Fruit fly (Drosophila melanogaster) whole organism, embryonic: ENCODE results near the gene Rab35.

ENCODE experiments used
- Asciz ChIP-seq: fragments of 200-800 bp; sonication (Bioruptor generic); optimal IDR thresholded peaks from 2 replicates; lab custom pipeline; 2017; ENCODE audit warnings: missing biosample characterization, mild to moderate bottlenecking, missing genetic modification characterization, missing genetic modification reagents
- CG10209 ChIP-seq: fragments of 200-800 bp; sonication (Bioruptor generic); optimal IDR thresholded peaks from 3 replicates; lab custom pipeline; 2017; ENCODE audit warnings: missing biosample characterization, mild to moderate bottlenecking, missing genetic modification characterization, missing genetic modification reagents
- CG1024 ChIP-seq: fragments of 200-800 bp; sonication (Bioruptor generic); IDR thresholded peaks from 2 replicates; pipeline ENCODE4 v1.3.6; 2022; ENCODE audit warnings: missing biosample characterization, missing genetic modification characterization
- CG10654 ChIP-seq: fragments of 200-800 bp; sonication (Bioruptor generic); optimal IDR thresholded peaks from 2 replicates; lab custom pipeline; 2016; ENCODE audit warnings: missing biosample characterization, missing genetic modification characterization
- CG11093 ChIP-seq: fragments of 200-800 bp; sonication (Bioruptor generic); IDR thresholded peaks from 3 replicates; pipeline ENCODE4 v1.3.6; 2022; ENCODE audit warnings: missing biosample characterization, missing genetic modification characterization
- CG11398 ChIP-seq: fragments of 200-800 bp; sonication (Bioruptor generic); optimal IDR thresholded peaks from 2 replicates; lab custom pipeline; 2016; ENCODE audit warnings: missing biosample characterization, missing genetic modification characterization
- CG11456 ChIP-seq: fragments of 200-800 bp; sonication (Bioruptor generic); IDR thresholded peaks from 3 replicates; pipeline ENCODE4 v1.3.6; 2022; ENCODE audit warnings: missing biosample characterization, missing genetic modification characterization
- CG12104 ChIP-seq: fragments of 200-800 bp; sonication (Bioruptor generic); optimal IDR thresholded peaks from 3 replicates; lab custom pipeline; 2016; ENCODE audit warnings: missing biosample characterization, missing genetic modification characterization
- CG12236 ChIP-seq: fragments of 200-800 bp; sonication (Bioruptor generic); optimal IDR thresholded peaks from 2 replicates; lab custom pipeline; 2016; ENCODE audit warnings: missing biosample characterization, missing genetic modification characterization
- CG13123 ChIP-seq: fragments of 200-800 bp; sonication (Bioruptor generic); optimal IDR thresholded peaks from 2 replicates; lab custom pipeline; 2016; ENCODE audit warnings: missing biosample characterization, missing genetic modification characterization
- CG14965 ChIP-seq: fragments of 200-800 bp; sonication (Bioruptor generic); optimal IDR thresholded peaks from 2 replicates; lab custom pipeline; 2016; ENCODE audit warnings: missing biosample characterization, missing genetic modification characterization, borderline replicate concordance
- CG15011 ChIP-seq: fragments of 200-800 bp; sonication (Bioruptor generic); optimal IDR thresholded peaks from 3 replicates; lab custom pipeline; 2018; ENCODE audit warnings: missing biosample characterization, mild to moderate bottlenecking, missing genetic modification characterization
- CG2202 ChIP-seq: fragments of 200-800 bp; sonication (Bioruptor generic); optimal IDR thresholded peaks from 2 replicates; lab custom pipeline; 2018; ENCODE audit warnings: missing biosample characterization, mild to moderate bottlenecking, missing genetic modification characterization
- CG2712 ChIP-seq: fragments of 200-800 bp; optimal IDR thresholded peaks from 3 replicates; lab custom pipeline; 2019; ENCODE audit warnings: missing biosample characterization, mild to moderate bottlenecking, missing genetic modification characterization, moderate library complexity
- CG33213 ChIP-seq: fragments of 200-800 bp; sonication (Bioruptor generic); optimal IDR thresholded peaks from 3 replicates; lab custom pipeline; 2016; ENCODE audit warnings: missing biosample characterization, missing genetic modification characterization
- CG4328 ChIP-seq: fragments of 200-800 bp; sonication (Bioruptor generic); optimal IDR thresholded peaks from 3 replicates; lab custom pipeline; 2017; ENCODE audit warnings: missing biosample characterization, missing genetic modification reagents, missing genetic modification characterization
- CG43689 ChIP-seq: fragments of 200-800 bp; sonication (Bioruptor generic); IDR thresholded peaks from 2 replicates; pipeline ENCODE4 v1.3.6; 2022; ENCODE audit warnings: missing biosample characterization, missing genetic modification characterization
- CG5245 ChIP-seq: fragments of 200-800 bp; sonication (Bioruptor generic); optimal IDR thresholded peaks from 3 replicates; lab custom pipeline; 2016; ENCODE audit warnings: missing biosample characterization, missing genetic modification characterization
- CG6854 ChIP-seq: fragments of 200-800 bp; sonication (Bioruptor generic); optimal IDR thresholded peaks from 3 replicates; lab custom pipeline; 2017; ENCODE audit warnings: missing biosample characterization, mild to moderate bottlenecking, missing genetic modification characterization
- CG8290 ChIP-seq, 3 experiments: fragments of 200-800 bp; sonication (Bioruptor generic); optimal IDR thresholded peaks; 2 replicates each; lab custom pipeline; 2016 to 2019; ENCODE audit warnings: missing biosample characterization in 3 of 3, missing genetic modification characterization in 3 of 3, mild to moderate bottlenecking in 2 of 3, moderate library complexity in 1 of 3
- CG8924 ChIP-seq: fragments of 200-800 bp; optimal IDR thresholded peaks from 3 replicates; lab custom pipeline; 2019; ENCODE audit warnings: missing biosample characterization, mild to moderate bottlenecking, missing genetic modification characterization, moderate library complexity
- CG9609 ChIP-seq: fragments of 200-800 bp; sonication (Bioruptor generic); optimal IDR thresholded peaks from 3 replicates; lab custom pipeline; 2016; ENCODE audit warnings: missing biosample characterization, missing genetic modification characterization
- CG9797 ChIP-seq: fragments of 200-800 bp; sonication (Bioruptor generic); optimal IDR thresholded peaks from 3 replicates; lab custom pipeline; 2018; ENCODE audit warnings: missing biosample characterization, mild to moderate bottlenecking, missing genetic modification characterization
- CG9932 ChIP-seq: fragments of 200-800 bp; sonication (Bioruptor generic); IDR thresholded peaks from 2 replicates; pipeline ENCODE4 v1.3.6; 2022; ENCODE audit warnings: missing biosample characterization, missing genetic modification characterization
- Camta ChIP-seq: fragments of 200-800 bp; sonication (Bioruptor generic); optimal IDR thresholded peaks from 2 replicates; lab custom pipeline; 2016; ENCODE audit warnings: missing biosample characterization, missing genetic modification characterization
- Deaf1 ChIP-seq: fragments of 200-800 bp; optimal IDR thresholded peaks from 3 replicates; lab custom pipeline; 2019; ENCODE audit warnings: missing biosample characterization, mild to moderate bottlenecking, missing genetic modification characterization, moderate library complexity
- H15 ChIP-seq: fragments of 200-800 bp; sonication (Bioruptor generic); IDR thresholded peaks from 3 replicates; pipeline ENCODE4 v1.3.6; 2022; ENCODE audit warnings: missing biosample characterization, missing genetic modification characterization
- Hr39 ChIP-seq: fragments of >200 bp; optimal IDR thresholded peaks from 2 replicates; lab custom pipeline; 2017
- Mes4 ChIP-seq: fragments of 200-800 bp; sonication (Bioruptor generic); optimal IDR thresholded peaks from 2 replicates; lab custom pipeline; 2016; ENCODE audit warnings: missing biosample characterization, missing genetic modification characterization
- Oaz ChIP-seq: fragments of 200-800 bp; sonication (Bioruptor generic); IDR thresholded peaks from 2 replicates; pipeline ENCODE4 v1.3.6; 2022; ENCODE audit warnings: missing biosample characterization, missing genetic modification characterization
- Oli ChIP-seq: fragments of 200-800 bp; sonication (Bioruptor generic); optimal IDR thresholded peaks from 2 replicates; lab custom pipeline; 2018; ENCODE audit warnings: missing biosample characterization, mild to moderate bottlenecking, missing genetic modification characterization, moderate library complexity
- Sox102F ChIP-seq: fragments of 200-800 bp; sonication (Bioruptor generic); optimal IDR thresholded peaks from 2 replicates; lab custom pipeline; 2018; ENCODE audit warnings: missing biosample characterization, mild to moderate bottlenecking, missing genetic modification characterization, moderate library complexity
- Trl ChIP-seq, 3 experiments: fragments of >200 bp in 2 of 3; fragments of 200-800 bp in 1 of 3; sonication (Bioruptor generic) in 1 of 3; optimal IDR thresholded peaks; 2 replicates in 1 of 3; 3 replicates in 2 of 3; lab custom pipeline; 2016 to 2017; ENCODE audit warnings: missing biosample characterization in 1 of 3, missing genetic modification characterization in 1 of 3
- bcd ChIP-seq: fragments of 200-800 bp; sonication (Bioruptor generic); optimal IDR thresholded peaks from 2 replicates; lab custom pipeline; 2017; ENCODE audit warnings: missing biosample characterization, mild to moderate bottlenecking, missing genetic modification characterization
- bigmax ChIP-seq: fragments of 200-800 bp; sonication (Bioruptor generic); optimal IDR thresholded peaks from 2 replicates; lab custom pipeline; 2018; ENCODE audit warnings: missing biosample characterization, mild to moderate bottlenecking, missing genetic modification characterization
- chn ChIP-seq: fragments of 200-800 bp; sonication (Bioruptor generic); optimal IDR thresholded peaks from 2 replicates; lab custom pipeline; 2016; ENCODE audit warnings: missing biosample characterization, missing genetic modification characterization
- croc ChIP-seq: fragments of 200-800 bp; sonication (Bioruptor generic); conservative IDR thresholded peaks from 3 replicates; pipeline ENCODE4 v1.3.6; 2022; ENCODE audit warnings: missing biosample characterization, missing genetic modification characterization
- crol ChIP-seq: fragments of 200-800 bp; sonication (Bioruptor generic); IDR thresholded peaks from 2 replicates; pipeline ENCODE4 v1.3.6; 2022; ENCODE audit warnings: missing biosample characterization, missing genetic modification characterization
- dpn ChIP-seq, 2 experiments: fragments of 200-800 bp; sonication (Bioruptor generic); optimal IDR thresholded peaks; 3 replicates each; lab custom pipeline; 2016; ENCODE audit warnings: missing biosample characterization in 2 of 2, missing genetic modification characterization in 2 of 2
- fd102C ChIP-seq: fragments of 200-800 bp; sonication (Bioruptor generic); optimal IDR thresholded peaks from 2 replicates; lab custom pipeline; 2018; ENCODE audit warnings: missing biosample characterization, mild to moderate bottlenecking, missing genetic modification characterization, moderate library complexity
- fru ChIP-seq: fragments of >200 bp; optimal IDR thresholded peaks from 2 replicates; lab custom pipeline; 2017
- fu2 ChIP-seq: fragments of 200-800 bp; sonication (Bioruptor generic); optimal IDR thresholded peaks from 2 replicates; lab custom pipeline; 2016; ENCODE audit warnings: missing biosample characterization, missing genetic modification characterization
- nom ChIP-seq: fragments of 200-800 bp; sonication (Bioruptor generic); optimal IDR thresholded peaks from 2 replicates; lab custom pipeline; 2017; ENCODE audit warnings: missing biosample characterization, missing genetic modification characterization, mild to moderate bottlenecking, moderate library complexity, missing genetic modification reagents
- peb ChIP-seq: fragments of 200-800 bp; sonication (Bioruptor generic); IDR thresholded peaks from 2 replicates; pipeline ENCODE4 v1.3.6; 2022; ENCODE audit warnings: missing biosample characterization, missing genetic modification characterization
- pho ChIP-seq: fragments of 200-800 bp; sonication (Bioruptor generic); optimal IDR thresholded peaks from 2 replicates; lab custom pipeline; 2016; ENCODE audit warnings: missing biosample characterization, missing genetic modification characterization
- prd ChIP-seq, 3 experiments: fragments of >200 bp in 2 of 3; fragments of 200-800 bp in 1 of 3; sonication (Bioruptor generic) in 1 of 3; optimal IDR thresholded peaks in 2 of 3; IDR thresholded peaks in 1 of 3; 2 replicates in 2 of 3; 3 replicates in 1 of 3; pipeline versions ENCODE4 v1.3.6 to Lab custom; 2017 to 2022; ENCODE audit warnings: missing biosample characterization in 1 of 3, missing genetic modification characterization in 1 of 3
- repo ChIP-seq: fragments of 200-800 bp; sonication (Bioruptor generic); optimal IDR thresholded peaks from 2 replicates; lab custom pipeline; 2016; ENCODE audit warnings: missing biosample characterization, missing genetic modification characterization
- run ChIP-seq: fragments of 200-800 bp; sonication (Bioruptor generic); optimal IDR thresholded peaks from 3 replicates; lab custom pipeline; 2018; ENCODE audit warnings: missing biosample characterization, mild to moderate bottlenecking, missing genetic modification characterization
- slou ChIP-seq: fragments of 200-800 bp; sonication (Bioruptor generic); optimal IDR thresholded peaks from 3 replicates; lab custom pipeline; 2016; ENCODE audit warnings: missing biosample characterization, missing genetic modification characterization
- yki ChIP-seq: fragments of >200 bp; optimal IDR thresholded peaks from 3 replicates; lab custom pipeline; 2018
- zf30C ChIP-seq: fragments of 200-800 bp; sonication (Bioruptor generic); optimal IDR thresholded peaks from 3 replicates; lab custom pipeline; 2018; ENCODE audit warnings: missing biosample characterization, mild to moderate bottlenecking, missing genetic modification characterization
- zfh2 ChIP-seq: fragments of 200-800 bp; sonication (Bioruptor generic); optimal IDR thresholded peaks from 2 replicates; lab custom pipeline; 2016; ENCODE audit warnings: missing biosample characterization, missing genetic modification characterization

The Rab35 gene

DNA sequence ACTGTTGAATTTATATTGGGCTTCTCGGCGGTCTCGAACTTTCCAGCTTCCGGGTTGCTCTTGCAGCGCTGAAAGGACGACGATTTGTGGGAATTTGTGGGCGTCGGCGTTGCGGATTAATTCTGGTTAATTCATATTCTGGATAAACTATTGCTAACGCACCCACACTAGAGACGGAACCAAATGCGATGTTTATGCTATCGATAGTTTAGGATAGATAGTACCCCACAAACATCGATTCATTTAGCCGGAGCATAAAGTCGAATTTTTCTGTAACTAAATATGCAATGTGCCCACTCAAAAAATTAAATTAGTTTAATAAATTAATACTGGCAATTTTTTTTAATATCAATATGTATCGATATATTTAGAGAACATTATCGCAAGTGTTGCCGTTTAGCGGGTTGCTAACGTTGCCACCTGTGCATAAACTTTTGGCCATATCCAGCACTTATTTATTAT, at the start of gene Rab35 (continued):
- TF ChIP-seq Sox102F (GFP tag; lab: Kevin White, UChicago): no peak
- peak; percentile 10 for TF ChIP-seq CG9797 (GFP tag; lab: Kevin White, UChicago)
- no peak for TF ChIP-seq Trl (optimal IDR thresholded peaks at IDR 0.05; lab: Kevin White, UChicago)
- no peak for TF ChIP-seq Trl (GFP tag; optimal IDR thresholded peaks at IDR 0.05; lab: Kevin White, UChicago)
- TF ChIP-seq CG12236: no peak
- TF ChIP-seq CG14965 (GFP tag; lab: Kevin White, UChicago): no peak
- TF ChIP-seq CG4328 (GFP tag; lab: Kevin White, UChicago): no peak
- no peak for TF ChIP-seq CG43689 (GFP tag; lab: Robert Waterston, UW)
- no peak for TF ChIP-seq CG2202 (tag; lab: Kevin White, UChicago)
- no peak for TF ChIP-seq CG13123 (GFP tag; lab: Kevin White, UChicago)
- TF ChIP-seq CG9932 (GFP tag; lab: Robert Waterston, UW): peak; percentile 60
- no peak for TF ChIP-seq Camta (GFP tag; lab: Kevin White, UChicago)
- TF ChIP-seq CG9609 (GFP tag; lab: Kevin White, UChicago): no peak
- no peak for TF ChIP-seq crol (GFP tag; lab: Robert Waterston, UW)
- no peak for TF ChIP-seq bigmax (GFP tag; lab: Kevin White, UChicago)
- no peak for TF ChIP-seq CG11093 (GFP tag; lab: Robert Waterston, UW)
- no peak for TF ChIP-seq CG11398 (GFP tag; lab: Kevin White, UChicago)
- TF ChIP-seq CG12104: no peak
- TF ChIP-seq CG33213 (GFP tag; lab: Kevin White, UChicago): no peak
- no peak for TF ChIP-seq H15
- no peak for TF ChIP-seq Asciz
- TF ChIP-seq Mes4 (GFP tag; lab: Kevin White, UChicago): no peak
- TF ChIP-seq Oaz (GFP tag; lab: Robert Waterston, UW): no peak
- peak; percentile 37 for TF ChIP-seq CG2712
- TF ChIP-seq peb: no peak
- TF ChIP-seq zfh2 (GFP tag; lab: Kevin White, UChicago): peak; percentile 17
- TF ChIP-seq CG10654 (GFP tag; lab: Kevin White, UChicago): peak; percentile 3
- no peak for TF ChIP-seq slou (GFP tag; lab: Kevin White, UChicago)
- no peak for TF ChIP-seq CG6854 (GFP tag; lab: Kevin White, UChicago)
- TF ChIP-seq nom: no peak
- TF ChIP-seq CG15011: no peak
- TF ChIP-seq fu2 (GFP tag; lab: Kevin White, UChicago): no peak
- TF ChIP-seq prd (optimal IDR thresholded peaks at IDR 0.05; lab: Kevin White, UChicago): no peak
- peak; percentile 38; the same call in 1 of the 3 replicates for TF ChIP-seq prd (GFP tag; IDR thresholded peaks at IDR 0.05; lab: Robert Waterston, UW)
- no peak for TF ChIP-seq dpn (GFP tag; optimal IDR thresholded peaks at IDR 0.05; lab: Kevin White, UChicago)
- TF ChIP-seq CG10209 (GFP tag; lab: Kevin White, UChicago): no peak
- TF ChIP-seq pho (GFP tag; lab: Kevin White, UChicago): no peak
- no peak for TF ChIP-seq fd102C (GFP tag; lab: Kevin White, UChicago)
- no peak for TF ChIP-seq Hr39 (lab: Kevin White, UChicago)
- TF ChIP-seq repo: no peak
- no peak for TF ChIP-seq chn (GFP tag; lab: Kevin White, UChicago)
- no peak for TF ChIP-seq CG1024 (GFP tag; lab: Robert Waterston, UW)
- TF ChIP-seq zf30C (GFP tag; lab: Kevin White, UChicago): no peak
- no peak for TF ChIP-seq CG8924 (tag; lab: Kevin White, UChicago)
- no peak for TF ChIP-seq croc
- no peak for TF ChIP-seq run (tag; lab: Kevin White, UChicago)
- no peak for TF ChIP-seq CG5245
- TF ChIP-seq Oli (tag; lab: Kevin White, UChicago): no peak
- no peak for TF ChIP-seq fru (lab: Kevin White, UChicago)
- peak; percentile 0 for TF ChIP-seq bcd
- no peak for TF ChIP-seq CG11456 (GFP tag; lab: Robert Waterston, UW)
- TF ChIP-seq yki (lab: Kevin White, UChicago): no peak
- TF ChIP-seq CG8290 (GFP tag; optimal IDR thresholded peaks at IDR 0.05; lab: Kevin White, UChicago): peak; percentile 38
- TF ChIP-seq CG8290 (tag; optimal IDR thresholded peaks at IDR 0.05; lab: Kevin White, UChicago): no peak
- TF ChIP-seq Deaf1 (tag; lab: Kevin White, UChicago): no peak
